Fruit fly (Drosophila melanogaster): ENCODE results near the gene Dop1R1.

Gene Dop1R1

DNA sequence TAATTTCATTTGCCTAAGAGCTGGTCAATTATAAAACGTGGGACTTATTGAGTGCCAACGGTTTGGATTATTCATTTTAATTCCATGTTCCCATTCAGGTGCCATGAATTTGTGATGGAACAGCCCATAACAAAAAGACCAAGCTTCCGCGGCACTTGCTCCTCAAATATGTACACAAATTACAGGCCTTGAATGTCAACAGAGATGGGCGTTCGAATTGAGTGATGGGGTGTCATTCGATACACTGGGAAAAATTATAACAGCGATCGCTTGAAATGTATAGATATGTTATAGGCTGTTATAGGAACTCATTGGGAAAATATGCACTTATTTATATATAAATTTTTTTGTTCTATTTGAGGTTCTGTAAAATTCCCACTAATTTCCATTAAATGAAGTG lies 98.5 kb downstream of the Dop1R1 start (continued):
- TF ChIP-seq Dad (GFP tag; optimal IDR thresholded peaks at IDR 0.05), result no peak
- TF ChIP-seq Ptx1 (GFP tag; IDR thresholded peaks at IDR 0.05), result no peak
- peak; percentile 44 for TF ChIP-seq ATbp (GFP tag; optimal IDR thresholded peaks at IDR 0.05)
- TF ChIP-seq CG11456 (GFP tag; IDR thresholded peaks at IDR 0.05), result no peak
- TF ChIP-seq sna (GFP tag; IDR thresholded peaks at IDR 0.05; ENCODE audit: partially characterized antibody), result no peak
- peak; percentile 36 for TF ChIP-seq tap (tag; optimal IDR thresholded peaks at IDR 0.05)
- TF ChIP-seq CG18764 (GFP tag; optimal IDR thresholded peaks at IDR 0.05), result no peak
- no peak for TF ChIP-seq slbo (GFP tag; IDR thresholded peaks at IDR 0.05)
- no peak for TF ChIP-seq CG12236 (GFP tag; optimal IDR thresholded peaks at IDR 0.05)
- TF ChIP-seq mirr (GFP tag; optimal IDR thresholded peaks at IDR 0.05), result no peak
- no peak for TF ChIP-seq MTF-1 (GFP tag; optimal IDR thresholded peaks at IDR 0.05; ENCODE audit: borderline replicate concordance)
- TF ChIP-seq CG12071 (GFP tag; optimal IDR thresholded peaks at IDR 0.05), result no peak
- TF ChIP-seq Doc2 (GFP tag; IDR thresholded peaks at IDR 0.05), result no peak
- TF ChIP-seq CG2678 (tag; optimal IDR thresholded peaks at IDR 0.05), result no peak
- no peak for TF ChIP-seq emc (GFP tag; optimal IDR thresholded peaks at IDR 0.05)
- no peak for TF ChIP-seq gce (GFP tag; IDR thresholded peaks at IDR 0.05)
- no peak for TF ChIP-seq CG11560 (tag; IDR thresholded peaks at IDR 0.05)
- peak; percentile 42 for TF ChIP-seq Asciz (GFP tag; optimal IDR thresholded peaks at IDR 0.05)
- no peak for TF ChIP-seq sd (tag; optimal IDR thresholded peaks at IDR 0.05)
- no peak for TF ChIP-seq CG7928 (GFP tag; optimal IDR thresholded peaks at IDR 0.05)
- no peak for TF ChIP-seq Blimp-1 (GFP tag; optimal IDR thresholded peaks at IDR 0.05)
- no peak for TF ChIP-seq CG4404 (GFP tag; IDR thresholded peaks at IDR 0.05)
- TF ChIP-seq gfzf (GFP tag; optimal IDR thresholded peaks at IDR 0.05), result no peak
- no peak for TF ChIP-seq D (optimal IDR thresholded peaks at IDR 0.05)
- TF ChIP-seq D (GFP tag; optimal IDR thresholded peaks at IDR 0.05), result no peak
- TF ChIP-seq Usf (GFP tag; optimal IDR thresholded peaks at IDR 0.05), result no peak
- no peak for TF ChIP-seq al (GFP tag; IDR thresholded peaks at IDR 0.05)
- no peak for TF ChIP-seq NFAT (GFP tag; IDR thresholded peaks at IDR 0.05)
- TF ChIP-seq CG9876 (GFP tag; optimal IDR thresholded peaks at IDR 0.05), result no peak
- no peak for TF ChIP-seq dimm (GFP tag; IDR thresholded peaks at IDR 0.05)
- TF ChIP-seq lab (GFP tag; optimal IDR thresholded peaks at IDR 0.05), result peak; percentile 24
- TF ChIP-seq Ravus (GFP tag; IDR thresholded peaks at IDR 0.05), result no peak
- TF ChIP-seq pnt (GFP tag; optimal IDR thresholded peaks at IDR 0.05), result no peak
- no peak for TF ChIP-seq CG1602 (GFP tag; optimal IDR thresholded peaks at IDR 0.05)
- TF ChIP-seq Trl (optimal IDR thresholded peaks at IDR 0.05), result no peak
- no peak for TF ChIP-seq Trl (GFP tag; optimal IDR thresholded peaks at IDR 0.05)
- TF ChIP-seq Nf-YA (GFP tag; IDR thresholded peaks at IDR 0.05), result no peak
- TF ChIP-seq CG32772 (GFP tag; IDR thresholded peaks at IDR 0.05), result no peak
- TF ChIP-seq Bgb (GFP tag; IDR thresholded peaks at IDR 0.05; ENCODE audit: partially characterized antibody), result no peak
- no peak for TF ChIP-seq gsb (GFP tag; IDR thresholded peaks at IDR 0.05)
- no peak for TF ChIP-seq CG7839 (tag; optimal IDR thresholded peaks at IDR 0.05)
- no peak for TF ChIP-seq hkb (optimal IDR thresholded peaks at IDR 0.05)
- TF ChIP-seq hkb (GFP tag; IDR thresholded peaks at IDR 0.05), result 0 out of 2 replicates have a peak, but pooled peaks have one; percentile 18
- no peak for TF ChIP-seq CG15514 (GFP tag; optimal IDR thresholded peaks at IDR 0.05)
- TF ChIP-seq bsh (GFP tag; optimal IDR thresholded peaks at IDR 0.05), result peak in 1 of 2 experiments; percentile 3
- TF ChIP-seq CG10267 (tag; optimal IDR thresholded peaks at IDR 0.05), result no peak
- TF ChIP-seq CG13296 (GFP tag; optimal IDR thresholded peaks at IDR 0.05), result no peak
- TF ChIP-seq NK7.1 (GFP tag; optimal IDR thresholded peaks at IDR 0.05), result no peak
- no peak for TF ChIP-seq odd (GFP tag; optimal IDR thresholded peaks at IDR 0.05)
- no peak for TF ChIP-seq pb (GFP tag; optimal IDR thresholded peaks at IDR 0.05)
- no peak for TF ChIP-seq kay (GFP tag; optimal IDR thresholded peaks at IDR 0.05)
- TF ChIP-seq Deaf1 (tag; optimal IDR thresholded peaks at IDR 0.05), result no peak
- TF ChIP-seq Opbp (GFP tag; IDR thresholded peaks at IDR 0.05; ENCODE audit: partially characterized antibody), result no peak
